Worm (Caenorhabditis elegans): ENCODE results near the gene sra-10.
A peak's percentile ranks its signal among the peaks of the same experiment; 100 is the strongest.

The sra-10 gene

DNA sequence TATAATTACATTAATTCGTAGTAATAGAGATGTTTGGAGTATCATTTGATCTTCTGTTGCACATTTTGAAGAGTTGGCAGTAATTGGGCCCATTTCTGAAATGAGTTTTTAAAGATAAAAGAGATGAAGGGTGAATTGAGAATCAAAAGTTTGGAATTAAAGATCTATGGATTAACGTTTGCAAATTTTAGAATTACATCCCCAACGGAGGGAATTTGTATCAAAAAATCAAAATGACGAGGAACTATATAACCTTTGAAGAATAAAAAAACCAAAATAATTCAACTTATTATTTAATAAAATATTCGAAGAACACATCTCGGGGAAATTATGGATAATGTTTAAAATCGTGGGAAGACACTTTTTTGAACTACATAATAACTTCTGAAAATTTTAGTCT is at the start of gene sra-10:
sra-10 (minus strand) TSS at position 101 of the 400 bp plus-strand sequence.
- no peak for TF ChIP-seq cebp-1 (GFP tag; IDR thresholded peaks at IDR 0.05)
- no peak for TF ChIP-seq cebp-1 (tag; optimal IDR thresholded peaks at IDR 0.05)
- TF ChIP-seq F39B2.1 (GFP tag; IDR thresholded peaks at IDR 0.05), result no peak
- TF ChIP-seq lin-35 (GFP tag; optimal IDR thresholded peaks at IDR 0.05), result no peak
- TF ChIP-seq bed-1 (GFP tag; IDR thresholded peaks at IDR 0.05), result no peak

DNA sequence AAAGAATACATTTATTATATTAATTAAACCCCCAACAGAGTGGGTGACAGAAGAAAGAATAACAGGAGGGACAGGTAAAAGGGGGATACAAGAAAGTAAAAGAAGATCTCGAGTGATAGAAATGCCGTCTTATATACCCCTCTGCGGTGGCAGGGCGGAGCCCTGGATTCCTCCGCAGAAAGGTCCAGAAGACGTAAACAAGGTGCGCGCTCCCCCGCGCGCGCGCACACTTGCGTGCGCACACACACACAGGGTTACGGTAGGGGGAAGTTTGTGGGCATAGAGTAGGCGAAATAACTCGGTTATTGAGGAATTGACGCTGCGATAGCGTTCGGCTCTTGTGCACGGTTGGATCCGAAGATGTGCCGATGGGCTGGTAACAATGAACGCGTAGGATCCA is 47.0 kb upstream of the sra-10 start, which contains the start of gene R03D7.15:
R03D7.15 (plus strand) TSS at position 299 of the 400 bp plus-strand sequence.
- TF ChIP-seq hsf-1 (GFP tag; IDR thresholded peaks at IDR 0.05) (peak; percentile 90), egrh-3 (GFP tag; IDR thresholded peaks at IDR 0.05) (peak; percentile 80; the same call in 1 of the 2 replicates), madf-8 (GFP tag; conservative IDR thresholded peaks at IDR 0.05) (peak; percentile 60), madf-6 (GFP tag; IDR thresholded peaks at IDR 0.05) (peak; percentile 77), F33H1.4 (GFP tag; IDR thresholded peaks at IDR 0.05) (peak; percentile 31; the same call in 1 of the 2 replicates)

DNA sequence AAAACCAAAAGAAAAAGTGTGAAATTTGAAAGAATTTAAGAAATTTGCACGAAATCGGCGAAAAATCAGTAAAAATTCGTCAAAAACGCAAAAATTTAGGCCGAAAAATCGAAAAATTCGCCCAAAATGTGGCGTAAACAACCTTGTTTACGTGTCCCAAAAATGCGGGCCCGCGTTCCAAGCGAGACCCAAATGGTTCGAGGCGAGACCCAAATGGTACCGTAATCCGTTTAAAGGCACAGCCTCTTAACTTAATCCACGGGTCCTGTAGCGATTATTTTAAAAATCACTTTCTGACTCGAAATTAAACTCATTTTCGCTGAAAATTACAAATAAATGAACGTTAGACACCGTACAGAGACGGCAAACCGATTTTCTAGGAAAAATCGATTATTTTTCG is 40.4 kb upstream of the sra-10 start:
- TF ChIP-seq pha-4 (tag; optimal IDR thresholded peaks at IDR 0.05), result no peak
- TF ChIP-seq rcor-1 (GFP tag; IDR thresholded peaks at IDR 0.05), result peak; percentile 71
- peak; percentile 54 for TF ChIP-seq snpc-3.4 (tag; optimal IDR thresholded peaks at IDR 0.05)
- no peak for TF ChIP-seq egl-44 (GFP tag; IDR thresholded peaks at IDR 0.05)
- no peak for TF ChIP-seq egrh-3 (GFP tag; IDR thresholded peaks at IDR 0.05)
- TF ChIP-seq lin-26 (GFP tag; IDR thresholded peaks at IDR 0.05), result no peak
- TF ChIP-seq lsl-1 (GFP tag; optimal IDR thresholded peaks at IDR 0.05), result peak; percentile 95
- TF ChIP-seq efl-1 (GFP tag; optimal IDR thresholded peaks at IDR 0.05), result peak; percentile 56
- TF ChIP-seq nfya-2 (GFP tag; IDR thresholded peaks at IDR 0.05), result no peak
- no peak for TF ChIP-seq let-526 (GFP tag; IDR thresholded peaks at IDR 0.05)
- TF ChIP-seq pbrm-1 (GFP tag; IDR thresholded peaks at IDR 0.05), result peak; percentile 75
- TF ChIP-seq attf-3 (GFP tag; conservative IDR thresholded peaks at IDR 0.05), result 0 out of 2 replicates have a peak, but pooled peaks have one; percentile 44
- 0 out of 2 replicates have a peak, but pooled peaks have one; percentile 22 for TF ChIP-seq Y67H2A.10 (GFP tag; conservative IDR thresholded peaks at IDR 0.05)
- TF ChIP-seq hlh-26 (GFP tag; conservative IDR thresholded peaks at IDR 0.05), result no peak
- no peak for TF ChIP-seq ztf-26 (tag; optimal IDR thresholded peaks at IDR 0.05)
- no peak for TF ChIP-seq unc-62 (GFP tag; optimal IDR thresholded peaks at IDR 0.05)
- TF ChIP-seq Y56A3A.18 (GFP tag; IDR thresholded peaks at IDR 0.05), result no peak
- TF ChIP-seq ets-4 (GFP tag; optimal IDR thresholded peaks at IDR 0.05), result no peak
- TF ChIP-seq mes-4 (tag; optimal IDR thresholded peaks at IDR 0.05), result no peak
- peak; percentile 89 for TF ChIP-seq madf-8 (GFP tag; conservative IDR thresholded peaks at IDR 0.05)
- TF ChIP-seq dox-1 (GFP tag; IDR thresholded peaks at IDR 0.05), result peak; percentile 72
- no peak for TF ChIP-seq sdz-38 (tag; optimal IDR thresholded peaks at IDR 0.05)
- no peak for TF ChIP-seq nfya-1 (tag; optimal IDR thresholded peaks at IDR 0.05; ENCODE audit: borderline replicate concordance, insufficient read depth)
- TF ChIP-seq ekl-4 (GFP tag; IDR thresholded peaks at IDR 0.05), result no peak
- TF ChIP-seq ceh-91 (GFP tag; IDR thresholded peaks at IDR 0.05), result peak; percentile 92
- TF ChIP-seq gei-17 (GFP tag; optimal IDR thresholded peaks at IDR 0.05), result no peak
- no peak for TF ChIP-seq K12H6.12 (tag; optimal IDR thresholded peaks at IDR 0.05)
- no peak for TF ChIP-seq F39B2.1 (GFP tag; IDR thresholded peaks at IDR 0.05)
- TF ChIP-seq repo-1 (tag; optimal IDR thresholded peaks at IDR 0.05), result no peak
- peak; percentile 69 for TF ChIP-seq lin-54 (GFP tag; optimal IDR thresholded peaks at IDR 0.05)
- TF ChIP-seq nhr-27 (tag; optimal IDR thresholded peaks at IDR 0.05), result no peak
- no peak for TF ChIP-seq zim-3 (tag; optimal IDR thresholded peaks at IDR 0.05)
- TF ChIP-seq snpc-4 (GFP tag; optimal IDR thresholded peaks at IDR 0.05), result no peak
- peak in 1 of 4 experiments; percentile 44 for TF ChIP-seq snpc-4 (tag; optimal IDR thresholded peaks at IDR 0.05)
- peak; percentile 97 for TF ChIP-seq madf-6 (GFP tag; IDR thresholded peaks at IDR 0.05)
- TF ChIP-seq ztf-18 (tag; optimal IDR thresholded peaks at IDR 0.05), result no peak
- TF ChIP-seq ztf-28 (GFP tag; IDR thresholded peaks at IDR 0.05), result peak; percentile 87
- peak; percentile 92 for TF ChIP-seq xnd-1 (tag; optimal IDR thresholded peaks at IDR 0.05)
- TF ChIP-seq F33H1.4 (GFP tag; IDR thresholded peaks at IDR 0.05), result peak; percentile 97
- no peak for TF ChIP-seq B0336.3 (GFP tag; IDR thresholded peaks at IDR 0.05)

Measured in whole organism, young adult.